Fruit fly (Drosophila melanogaster): ENCODE data around the gene CG42675.

CG42675 gene

DNA sequence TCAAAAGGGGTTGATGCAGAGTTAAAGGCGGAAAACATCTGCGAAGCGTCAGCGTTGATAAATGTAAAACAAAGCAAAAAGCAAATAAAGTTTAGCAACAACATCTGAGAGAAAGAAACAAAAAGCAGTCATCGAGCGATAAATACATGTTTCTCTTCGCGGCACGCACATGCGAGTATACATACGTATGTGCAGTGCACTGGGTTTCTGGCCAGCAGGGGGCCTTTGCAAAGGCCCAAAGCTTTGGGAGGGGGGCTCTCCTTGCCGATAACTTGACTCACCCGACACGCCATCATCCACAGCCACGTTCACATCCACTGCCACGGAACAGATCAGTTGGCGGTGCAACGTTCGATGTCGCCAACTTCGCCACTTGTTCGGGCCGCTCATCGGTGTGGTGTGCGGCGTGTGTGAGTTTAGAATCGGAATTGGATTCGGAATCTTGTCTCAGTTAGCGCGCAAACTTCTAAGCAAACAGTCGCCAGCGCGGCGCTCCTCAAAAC, at the start of gene CG42675:
Gene CG42675 (plus strand): TSS at position 453 of the 503 bp plus-strand sequence.
- TF ChIP-seq Ets98B (GFP tag; IDR thresholded peaks at IDR 0.05) (peak; percentile 37; the same call in 1 of the 2 replicates), CG8301 (tag; optimal IDR thresholded peaks at IDR 0.05) (no peak), CG13204 (GFP tag; optimal IDR thresholded peaks at IDR 0.05) (no peak), CG9948 (tag; optimal IDR thresholded peaks at IDR 0.05) (no peak), CG17806 (tag; optimal IDR thresholded peaks at IDR 0.05) (no peak), EcR (GFP tag; optimal IDR thresholded peaks at IDR 0.05) (no peak), CG14655 (GFP tag; optimal IDR thresholded peaks at IDR 0.05) (no peak), CG15710 (tag; optimal IDR thresholded peaks at IDR 0.05) (no peak), fd96Ca (GFP tag; IDR thresholded peaks at IDR 0.05) (no peak), CG4496 (GFP tag; IDR thresholded peaks at IDR 0.05) (peak; percentile 63; the same call in 2 of the 3 replicates), rn (GFP tag; IDR thresholded peaks at IDR 0.05) (no peak), gl (tag; optimal IDR thresholded peaks at IDR 0.05) (no peak), CG32121 (GFP tag; IDR thresholded peaks at IDR 0.05) (peak; percentile 14; the same call in 1 of the 2 replicates), CG12605 (GFP tag; IDR thresholded peaks at IDR 0.05) (no peak)

DNA sequence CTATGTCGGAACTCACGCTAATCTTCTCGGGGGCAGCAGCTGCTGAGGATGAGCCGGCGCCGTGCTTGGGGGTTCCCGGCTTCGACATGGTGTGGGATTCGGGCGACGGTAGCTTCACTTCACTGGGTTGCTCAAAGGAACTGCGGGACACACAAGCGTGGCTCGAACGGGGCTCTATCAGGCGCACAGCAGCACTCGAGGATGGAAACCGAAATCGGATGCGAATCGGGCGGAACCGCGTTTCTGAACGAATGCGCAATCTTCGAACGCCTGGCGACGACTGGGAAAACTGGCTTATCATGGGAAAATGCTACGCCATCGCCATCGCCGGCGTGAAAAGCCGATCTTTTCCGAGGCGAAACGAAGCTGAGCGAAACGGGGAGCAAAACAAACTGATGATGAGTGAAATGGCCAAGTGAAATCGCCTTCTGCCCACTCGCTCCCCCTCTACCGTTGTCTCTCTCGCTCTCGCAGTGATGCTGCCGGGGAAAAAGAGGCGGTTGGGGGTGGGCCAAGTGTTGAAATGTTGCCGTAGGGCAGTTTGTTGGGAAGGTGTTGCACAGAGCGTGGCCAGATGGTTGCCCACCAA, 41.7 kb upstream of the CG42675 start:
- TF ChIP-seq D1 (tag; optimal IDR thresholded peaks at IDR 0.05), result no peak
- 0 out of 3 replicates have a peak, but pooled peaks have one; percentile 39 for TF ChIP-seq CG4496 (GFP tag; IDR thresholded peaks at IDR 0.05)

DNA sequence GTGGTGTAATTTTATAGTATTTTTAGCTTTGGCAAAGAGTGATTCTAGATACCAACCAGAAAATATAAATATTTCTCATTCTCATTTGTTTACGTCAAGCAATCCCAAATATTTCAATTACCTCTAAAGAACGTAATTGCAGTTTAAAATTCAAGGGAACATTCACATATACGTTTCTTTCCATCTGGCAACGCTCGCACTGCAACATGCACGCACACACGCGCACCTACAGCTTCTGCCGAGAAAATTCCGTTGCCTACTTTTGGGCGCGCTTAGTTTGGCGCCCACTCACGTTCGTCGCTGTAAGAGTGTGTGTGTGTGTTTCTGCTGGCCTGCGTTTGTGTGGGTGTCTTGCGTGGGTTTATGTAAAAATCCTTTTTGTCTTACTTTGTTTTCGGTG, 41.0 kb upstream of the CG42675 start:
- 0 out of 3 replicates have a peak, but pooled peaks have one; percentile 25 for TF ChIP-seq CG4496 (GFP tag; IDR thresholded peaks at IDR 0.05)
- no peak for TF ChIP-seq CG12605 (GFP tag; IDR thresholded peaks at IDR 0.05)

DNA sequence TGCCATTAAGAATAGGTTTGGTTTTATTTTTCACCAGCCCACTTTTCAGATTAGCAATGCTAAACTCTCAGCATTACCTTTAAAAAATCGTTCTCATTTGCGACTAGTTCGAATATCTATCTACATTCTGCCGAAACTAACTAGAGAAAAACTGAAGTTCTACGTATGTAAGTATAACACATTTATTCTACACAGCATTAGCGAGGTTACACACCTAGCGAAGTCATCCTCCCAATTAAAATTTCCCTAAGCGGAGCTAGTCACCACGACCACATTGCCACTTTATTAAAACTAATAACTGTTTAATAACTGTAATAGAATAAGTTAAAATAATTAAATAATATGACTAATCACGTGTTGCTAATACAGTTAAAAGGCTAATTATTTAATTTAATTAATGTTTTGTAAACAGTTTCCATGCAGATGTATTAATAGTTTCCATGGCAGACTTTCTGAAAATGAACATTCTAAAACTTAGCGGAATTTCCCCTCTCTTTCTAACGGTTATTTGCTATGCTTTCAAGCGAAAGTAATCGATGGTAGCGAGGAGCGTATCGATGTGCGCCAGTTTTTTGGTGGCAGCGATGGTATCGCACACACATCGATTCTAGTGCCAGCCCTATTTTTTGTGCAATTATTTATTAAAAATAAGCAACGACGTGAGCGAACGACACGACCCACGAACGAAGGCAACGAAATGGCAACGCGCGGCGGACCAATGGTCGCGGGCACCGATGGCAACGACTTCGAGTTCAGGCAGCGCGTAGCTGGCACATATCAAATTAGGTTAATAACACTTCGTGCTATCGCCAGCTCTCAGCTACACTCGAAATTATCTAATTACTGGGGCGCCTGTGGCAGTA, 34.4 kb upstream of the CG42675 start, which contains the start of gene jagn:
Gene jagn (plus strand): TSS at position 585 of the 863 bp plus-strand sequence.
- TF ChIP-seq CG15710 (tag; optimal IDR thresholded peaks at IDR 0.05) (peak; percentile 23), CG8159 (tag; optimal IDR thresholded peaks at IDR 0.05) (no peak), Pif1B (GFP tag; optimal IDR thresholded peaks at IDR 0.05) (no peak), Snoo (tag; optimal IDR thresholded peaks at IDR 0.05) (peak; percentile 28), fd96Ca (GFP tag; IDR thresholded peaks at IDR 0.05) (peak; percentile 56; the same call in 2 of the 3 replicates), Ets98B (GFP tag; IDR thresholded peaks at IDR 0.05) (peak; percentile 25; the same call in 1 of the 2 replicates), CG4496 (GFP tag; IDR thresholded peaks at IDR 0.05) (peak; percentile 33; the same call in 1 of the 3 replicates)

DNA sequence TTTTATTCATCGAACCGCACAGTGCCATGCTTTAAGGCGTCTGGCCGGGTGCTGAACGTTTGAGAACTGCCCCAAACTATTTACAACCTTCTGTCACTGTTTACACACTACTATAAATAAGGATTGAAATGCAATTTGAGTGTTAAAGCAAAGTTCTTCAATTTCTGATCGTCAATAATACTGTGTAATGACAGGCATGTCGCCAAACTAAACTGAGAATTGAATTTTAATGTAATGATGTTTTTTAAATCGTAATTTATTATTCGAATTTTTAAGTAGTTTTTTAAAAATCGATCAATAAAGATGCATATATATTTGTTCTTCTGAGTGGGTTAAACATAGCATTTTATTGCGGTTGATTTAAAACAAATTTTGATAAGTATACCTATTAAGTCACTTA, 32.4 kb upstream of the CG42675 start, which contains the start of gene CG2082:
Gene CG2082 (minus strand): TSS at position 101 of the 400 bp plus-strand sequence.
- TF ChIP-seq CG12605 (GFP tag; IDR thresholded peaks at IDR 0.05), result no peak
- no peak for TF ChIP-seq CG10348 (GFP tag; IDR thresholded peaks at IDR 0.05)
- no peak for TF ChIP-seq CG13204 (GFP tag; optimal IDR thresholded peaks at IDR 0.05)
- no peak for TF ChIP-seq EcR (GFP tag; optimal IDR thresholded peaks at IDR 0.05)
- no peak for TF ChIP-seq CG8301 (tag; optimal IDR thresholded peaks at IDR 0.05)
- no peak for TF ChIP-seq gl (tag; optimal IDR thresholded peaks at IDR 0.05)
- TF ChIP-seq Pif1A (GFP tag; optimal IDR thresholded peaks at IDR 0.05), result no peak

DNA sequence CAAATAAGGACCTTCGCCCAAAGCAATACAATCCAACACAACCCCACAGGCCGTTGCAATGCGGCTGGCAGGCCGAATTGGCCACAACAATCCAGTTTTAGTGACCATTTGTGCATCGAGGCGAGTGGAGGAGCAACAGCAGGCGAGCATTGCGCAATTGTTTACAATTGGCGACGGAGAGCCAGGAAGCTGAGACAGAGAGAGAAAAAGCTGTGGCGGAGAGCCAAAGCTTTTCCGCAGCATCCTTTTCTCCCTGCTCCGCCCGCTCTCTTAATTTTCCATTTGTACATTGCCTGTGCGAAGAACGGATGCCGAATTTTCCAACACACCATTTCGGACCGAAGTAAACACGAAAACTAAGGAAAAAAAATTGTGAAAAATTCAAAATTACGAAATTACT, 31.9 kb upstream of the CG42675 start, which contains the start of gene kat-60L1:
Gene kat-60L1 (plus strand): TSS at position 301 of the 400 bp plus-strand sequence.
- no peak for TF ChIP-seq CG14655 (GFP tag; optimal IDR thresholded peaks at IDR 0.05)
- no peak for TF ChIP-seq CG8301 (tag; optimal IDR thresholded peaks at IDR 0.05)
- TF ChIP-seq Pif1B (GFP tag; optimal IDR thresholded peaks at IDR 0.05), result no peak
- no peak for TF ChIP-seq CG8159 (tag; optimal IDR thresholded peaks at IDR 0.05)
- no peak for TF ChIP-seq CG32121 (GFP tag; IDR thresholded peaks at IDR 0.05)
- no peak for TF ChIP-seq Pif1A (GFP tag; optimal IDR thresholded peaks at IDR 0.05)
- no peak for TF ChIP-seq CG9948 (tag; optimal IDR thresholded peaks at IDR 0.05)
- TF ChIP-seq D1 (tag; optimal IDR thresholded peaks at IDR 0.05), result no peak
- no peak for TF ChIP-seq Snoo (tag; optimal IDR thresholded peaks at IDR 0.05)
- no peak for TF ChIP-seq CG12605 (GFP tag; IDR thresholded peaks at IDR 0.05)
- no peak for TF ChIP-seq Ets98B (GFP tag; IDR thresholded peaks at IDR 0.05)
